Worm (Caenorhabditis elegans): ENCODE measurements around the gene clec-74.
"Not testable (repeated sequence)": the region's sequence is repeated elsewhere in the genome, so short reads cannot be mapped to it uniquely, and the experiment has no call there.

Gene clec-74

DNA sequence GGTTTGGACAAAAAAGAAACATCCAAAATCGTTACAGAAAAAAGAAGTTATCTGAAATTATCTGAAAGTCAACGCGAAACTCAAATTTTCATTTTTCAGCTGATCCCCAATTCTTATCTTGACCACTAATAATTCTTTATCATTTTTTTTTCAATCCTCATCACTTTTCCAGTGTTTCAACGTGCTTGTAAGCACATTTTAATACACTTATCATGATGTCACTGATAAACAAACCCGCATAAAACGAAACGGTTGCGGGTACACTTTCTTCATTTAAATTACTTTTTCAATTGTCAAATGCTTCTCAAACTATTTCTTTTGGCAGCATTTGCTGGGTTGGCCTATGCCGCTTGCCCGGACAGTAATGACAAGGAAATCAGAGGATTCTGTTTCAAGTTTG lies 34.9 kb upstream of the clec-74 start, which contains the start of gene clec-67:
TSS of gene clec-67 (plus strand) at position 268 of the 400 bp plus-strand sequence.
- peak; percentile 21 for TF ChIP-seq pqm-1 (tag; optimal IDR thresholded peaks at IDR 0.05)
- TF ChIP-seq nhr-47 (tag; optimal IDR thresholded peaks at IDR 0.05), result no peak
- TF ChIP-seq elt-2 (tag; optimal IDR thresholded peaks at IDR 0.05), result peak; percentile 94
- no peak for TF ChIP-seq fkh-4 (tag; optimal IDR thresholded peaks at IDR 0.05; ENCODE audit: borderline replicate concordance)

DNA sequence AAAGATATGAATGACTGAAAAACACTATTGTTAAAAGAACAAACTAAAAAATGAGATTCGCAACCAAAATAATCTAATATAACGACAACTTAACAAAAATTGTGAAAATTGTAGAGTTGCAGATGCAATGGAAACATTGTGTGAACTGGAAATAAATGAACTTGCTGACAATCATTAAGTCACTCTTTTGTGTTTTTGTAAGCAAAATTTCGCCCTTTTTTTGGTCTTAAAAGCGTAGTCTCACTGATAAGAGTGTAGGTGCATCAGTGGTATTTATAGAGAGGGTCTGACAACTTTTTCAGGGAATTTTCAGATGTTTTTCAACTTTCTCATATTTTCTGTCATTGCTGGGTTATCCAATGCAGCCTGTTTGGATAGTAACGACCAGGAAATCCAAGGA lies 30.7 kb upstream of the clec-74 start, which contains the start of gene clec-68:
TSS of gene clec-68 (plus strand) at position 301 of the 400 bp plus-strand sequence.
- TF ChIP-seq ztf-11 (tag; optimal IDR thresholded peaks at IDR 0.05), result no peak

DNA sequence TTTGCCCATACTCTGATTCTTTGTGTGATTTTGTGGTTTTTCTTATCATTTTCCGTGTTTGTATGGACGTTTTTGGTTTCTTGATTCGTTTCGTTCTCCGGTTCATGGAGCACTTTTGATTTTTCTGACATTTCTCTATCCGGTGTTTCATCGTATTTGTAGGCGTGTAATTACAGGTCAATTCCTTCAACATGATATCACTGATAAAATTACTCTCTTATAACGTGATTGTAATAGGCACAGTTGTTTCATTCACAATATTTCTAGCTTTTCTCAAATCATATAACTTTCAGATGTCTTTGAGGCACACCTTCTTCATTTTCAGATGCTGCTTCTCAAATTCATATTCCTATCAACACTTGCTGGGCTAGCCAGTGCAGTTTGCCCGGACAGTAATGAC lies 24.4 kb upstream of the clec-74 start, which contains the start of gene clec-70:
TSS of gene clec-70 (plus strand) at position 301 of the 400 bp plus-strand sequence.
- TF ChIP-seq unc-30 (tag; optimal IDR thresholded peaks at IDR 0.05); snu-23 (GFP tag; optimal IDR thresholded peaks at IDR 0.05); swsn-7 (tag; optimal IDR thresholded peaks at IDR 0.05): not testable (repeated sequence)

DNA sequence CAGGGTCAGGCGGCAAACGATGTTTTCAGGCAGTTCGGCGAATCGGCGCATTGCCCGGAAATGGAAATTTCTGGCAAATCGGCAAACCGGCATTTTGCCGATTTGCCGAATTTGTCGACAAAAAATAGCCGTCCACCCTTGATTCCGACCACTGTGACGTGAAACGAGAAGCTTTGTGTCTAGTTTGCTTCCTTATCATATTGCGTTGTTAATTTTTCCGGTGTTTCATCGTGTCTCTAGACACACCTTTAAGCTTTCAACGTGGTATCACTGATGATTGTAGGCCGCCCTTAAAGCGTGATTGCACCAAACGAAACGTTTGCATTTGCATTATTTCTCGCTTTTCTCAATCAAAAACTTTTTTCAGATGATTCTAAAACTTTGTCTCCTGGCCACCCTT lies 19.7 kb upstream of the clec-74 start, which contains the start of gene clec-71:
TSS of gene clec-71 (plus strand) at position 362 of the 400 bp plus-strand sequence.
- TF ChIP-seq mab-9 (GFP tag; IDR thresholded peaks at IDR 0.05) (no peak), elt-2 (tag; optimal IDR thresholded peaks at IDR 0.05) (peak; percentile 58), dpl-1 (GFP tag; optimal IDR thresholded peaks at IDR 0.05) (no peak), pag-3 (tag; optimal IDR thresholded peaks at IDR 0.05; ENCODE audit: borderline replicate concordance, insufficient read depth) (no peak), ztf-11 (tag; optimal IDR thresholded peaks at IDR 0.05) (no peak), egl-27 (tag; optimal IDR thresholded peaks at IDR 0.05) (no peak), fos-1 (tag; optimal IDR thresholded peaks at IDR 0.05) (no peak), unc-30 (tag; optimal IDR thresholded peaks at IDR 0.05) (no peak)

DNA sequence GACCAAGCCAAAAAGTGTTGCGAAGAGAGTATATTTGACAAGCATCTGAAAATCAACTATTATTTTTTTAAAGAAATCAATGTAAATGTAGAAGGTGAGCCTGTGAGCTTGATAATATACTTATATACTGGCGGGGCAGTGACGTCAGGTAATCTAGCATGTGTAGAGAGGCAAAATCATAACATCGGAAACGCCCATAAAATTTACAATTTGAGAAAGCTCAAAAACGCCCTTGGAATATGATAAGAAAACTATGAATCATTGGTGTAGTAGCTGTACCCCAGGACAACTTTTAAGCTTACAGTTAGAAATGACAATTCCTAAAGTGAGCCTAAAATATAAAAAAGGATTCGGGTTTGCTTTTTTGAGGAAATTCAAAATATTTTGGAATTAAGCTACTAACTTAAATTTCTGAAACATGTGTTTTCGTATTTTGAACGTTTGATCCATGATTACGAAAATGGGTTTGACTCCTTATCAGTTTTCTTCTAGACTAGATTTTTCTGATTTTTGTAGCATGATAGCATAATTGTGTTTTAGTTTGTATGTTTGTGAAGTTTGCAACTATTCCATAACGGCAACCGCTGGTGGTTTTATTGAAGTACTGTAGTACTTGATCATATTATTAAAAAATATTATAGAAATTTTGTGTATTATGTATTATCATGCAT lies 15.0 kb upstream of the clec-74 start, which contains the start of gene clec-174:
TSS of gene clec-174 (minus strand) at position 51 of the 671 bp plus-strand sequence.
- TF ChIP-seq lin-39 (tag; optimal IDR thresholded peaks at IDR 0.05) (no peak), ceh-88 (GFP tag; IDR thresholded peaks at IDR 0.05) (no peak), ceh-90 (tag; optimal IDR thresholded peaks at IDR 0.05) (no peak), mab-9 (GFP tag; IDR thresholded peaks at IDR 0.05) (no peak), nhr-20 (tag; optimal IDR thresholded peaks at IDR 0.05) (no peak), zip-4 (GFP tag; optimal IDR thresholded peaks at IDR 0.05) (no peak), nhr-11 (tag; optimal IDR thresholded peaks at IDR 0.05) (no peak), fkh-10 (GFP tag; optimal IDR thresholded peaks at IDR 0.05) (no peak), mef-2 (tag; optimal IDR thresholded peaks at IDR 0.05) (no peak), alr-1 (tag; optimal IDR thresholded peaks at IDR 0.05; ENCODE audit: borderline replicate concordance) (no peak), snpc-4 (tag; optimal IDR thresholded peaks at IDR 0.05) (no peak), Y116A8C.19 (tag; optimal IDR thresholded peaks at IDR 0.05; ENCODE audit: borderline replicate concordance) (no peak)

DNA sequence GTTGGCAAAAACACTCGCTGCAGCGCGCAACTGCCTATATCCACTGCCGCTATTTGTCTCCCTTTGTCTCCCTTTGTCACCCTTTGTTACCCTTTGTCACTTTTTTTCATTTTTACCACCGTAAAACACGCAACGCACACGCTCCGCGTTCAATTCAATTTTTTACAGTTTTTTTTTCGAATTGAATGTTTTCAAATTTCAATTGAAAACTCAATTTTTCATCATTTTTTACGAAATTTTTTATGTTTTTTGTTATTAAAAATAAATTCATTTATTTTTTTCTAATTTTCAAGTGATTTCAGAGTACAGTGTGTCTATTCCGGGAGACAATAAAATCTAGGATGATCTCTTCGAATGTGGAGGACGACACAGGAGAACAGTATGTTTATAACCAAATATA lies 13.8 kb upstream of the clec-74 start, which contains the start of gene Y46C8AL.11:
TSS of gene Y46C8AL.11 (plus strand) at position 301 of the 400 bp plus-strand sequence.
- TF ChIP-seq hlh-4 (tag; optimal IDR thresholded peaks at IDR 0.05) (no peak), pax-3 (tag; optimal IDR thresholded peaks at IDR 0.05) (no peak), C16A3.4 (tag; optimal IDR thresholded peaks at IDR 0.05) (no peak)

DNA sequence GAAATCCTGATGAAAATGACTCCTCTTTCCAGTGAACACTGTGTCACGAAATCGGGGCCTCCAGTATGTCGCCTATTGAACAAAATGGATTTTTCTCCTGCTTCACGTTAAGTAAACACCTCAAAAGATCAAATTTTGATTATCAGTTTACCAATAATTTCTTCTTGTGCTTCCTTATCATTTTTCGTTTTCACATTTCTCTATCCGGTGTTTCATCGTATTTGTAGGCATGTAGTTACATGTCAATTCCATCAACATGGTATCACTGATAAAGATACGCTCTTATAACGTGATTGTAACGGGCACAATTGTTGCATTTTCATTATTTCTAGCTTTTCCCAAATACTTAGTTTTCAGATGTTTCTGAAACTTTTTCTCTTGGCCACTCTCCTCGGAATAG lies 12.3 kb upstream of the clec-74 start, which contains the start of gene clec-72:
TSS of gene clec-72 (plus strand) at position 358 of the 400 bp plus-strand sequence.
- peak; percentile 78 for TF ChIP-seq pqm-1 (tag; optimal IDR thresholded peaks at IDR 0.05)
- peak in 1 of 2 experiments; percentile 10 for TF ChIP-seq lin-35 (GFP tag; optimal IDR thresholded peaks at IDR 0.05)
- peak; percentile 98 for TF ChIP-seq elt-2 (tag; optimal IDR thresholded peaks at IDR 0.05)
- TF ChIP-seq jun-1 (tag; optimal IDR thresholded peaks at IDR 0.05), result peak; percentile 78
- peak; percentile 13 for TF ChIP-seq nhr-20 (tag; optimal IDR thresholded peaks at IDR 0.05)
- TF ChIP-seq xbp-1 (tag; optimal IDR thresholded peaks at IDR 0.05), result no peak
